Worm (Caenorhabditis elegans) whole organism, L1 larva: ENCODE measurements around the gene famh-161.
"Not testable (repeated sequence)": the region's sequence is repeated elsewhere in the genome, so short reads cannot be mapped to it uniquely, and the experiment has no call there.

ENCODE experiments used
- egl-27 ChIP-seq, 2 experiments: fragments of 150-350 bp in 1 of 2; sonication (generic microtip); optimal IDR thresholded peaks; 3 replicates each; lab custom pipeline; 2017 to 2018; ENCODE audit warnings: missing biosample characterization in 2 of 2, missing genetic modification characterization in 2 of 2, missing genetic modification reagents in 2 of 2
- lin-39 ChIP-seq: fragments of 150-350 bp; optimal IDR thresholded peaks from 2 replicates; lab custom pipeline; 2014; ENCODE audit warnings: missing biosample characterization, missing genetic modification reagents, missing genetic modification characterization
- nhr-76 ChIP-seq: sonication (generic microtip); optimal IDR thresholded peaks from 2 replicates; lab custom pipeline; 2017; ENCODE audit warnings: missing biosample characterization, missing genetic modification characterization

DNA sequence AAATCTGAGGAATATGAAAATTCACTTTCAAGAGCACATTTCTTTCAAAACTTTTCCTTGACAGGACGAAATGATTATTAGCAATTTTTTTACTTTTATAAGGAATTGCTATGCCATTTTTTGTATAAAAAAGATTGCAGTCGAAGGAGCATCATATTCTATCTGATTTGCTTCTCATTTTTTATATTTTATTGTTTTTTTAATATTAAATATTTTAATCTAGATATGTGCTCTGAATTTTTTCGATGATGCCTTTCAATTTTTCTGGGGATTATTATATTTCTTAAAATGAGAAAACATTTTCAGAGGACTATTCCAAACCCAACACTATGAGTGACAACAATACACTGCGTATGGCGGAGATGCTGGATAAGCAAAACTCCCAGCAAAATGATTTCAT, 30.1 kb upstream of the famh-161 start, which contains the start of gene F26F2.13:
- TF ChIP-seq lin-39 (tag; lab: Kevin White, UChicago); egl-27 (tag; optimal IDR thresholded peaks at IDR 0.05; lab: Kevin White, UChicago); nhr-76 (tag; lab: Kevin White, UChicago): not testable (repeated sequence)
